Worm (Caenorhabditis elegans) whole organism, L4/young adult: ENCODE data around the gene F08C6.18.

Experiments
- dao-5 ChIP-seq: sonication (generic microtip); optimal IDR thresholded peaks from 2 replicates; lab custom pipeline; 2016; ENCODE audit warnings: missing genotype, missing genetic modification characterization, moderate library complexity, missing compliant biosample characterization
- him-1 ChIP-seq: sonication (generic microtip); optimal IDR thresholded peaks from 2 replicates; lab custom pipeline; 2016; ENCODE audit warnings: missing genotype, missing genetic modification reagents, missing genetic modification characterization, missing compliant biosample characterization

ce11 chrX:7553331-7553730 lies 20.1 kb downstream of the F08C6.18 start:
- TF ChIP-seq dao-5 (tag; lab: Kevin White, UChicago) (no peak), him-1 (no peak)
